Worm (Caenorhabditis elegans) whole organism, mixed stage, embryonic: ENCODE measurements around the gene gar-3.

Experiments used
- M03D4.4 ChIP-seq: sonication (generic microtip); optimal IDR thresholded peaks from 2 replicates; lab custom pipeline; 2017; ENCODE audit warnings: mild to moderate bottlenecking, missing genetic modification characterization, missing compliant biosample characterization
- bed-3 ChIP-seq: fragments of 200-800 bp; sonication (Bioruptor generic); optimal IDR thresholded peaks from 3 replicates; lab custom pipeline; 2018; ENCODE audit warnings: mild to moderate bottlenecking, missing genetic modification characterization, moderate library complexity, missing compliant biosample characterization
- blmp-1 ChIP-seq: fragments of 150-350 bp; optimal IDR thresholded peaks from 2 replicates; lab custom pipeline; 2014; ENCODE audit warnings: missing biosample characterization, missing genetic modification characterization
- ceh-39 ChIP-seq: fragments of 150-350 bp; optimal IDR thresholded peaks from 2 replicates; lab custom pipeline; 2014; ENCODE audit warnings: missing biosample characterization, missing genetic modification characterization
- ceh-43 ChIP-seq: fragments of 200-800 bp; sonication (Bioruptor generic); optimal IDR thresholded peaks from 2 replicates; lab custom pipeline; 2018; ENCODE audit warnings: mild to moderate bottlenecking, missing genetic modification characterization, moderate library complexity, missing compliant biosample characterization
- ceh-83 ChIP-seq: fragments of 200-800 bp; sonication (Bioruptor generic); optimal IDR thresholded peaks from 2 replicates; lab custom pipeline; 2018; ENCODE audit warnings: mild to moderate bottlenecking, missing genetic modification characterization, missing compliant biosample characterization
- ces-1 ChIP-seq: fragments of 150-350 bp; optimal IDR thresholded peaks from 2 replicates; lab custom pipeline; 2014; ENCODE audit warnings: missing biosample characterization, missing genetic modification reagents, missing genetic modification characterization
- cnd-1 ChIP-seq: fragments of 200-800 bp; sonication (Bioruptor generic); optimal IDR thresholded peaks from 2 replicates; lab custom pipeline; 2018; ENCODE audit warnings: mild to moderate bottlenecking, missing genetic modification characterization, missing compliant biosample characterization
- drap-1 ChIP-seq: fragments of 200-800 bp; sonication (Bioruptor generic); optimal IDR thresholded peaks from 3 replicates; lab custom pipeline; 2018; ENCODE audit warnings: mild to moderate bottlenecking, missing genetic modification characterization, missing compliant biosample characterization
- elt-1 ChIP-seq: sonication (generic microtip); optimal IDR thresholded peaks from 2 replicates; lab custom pipeline; 2017; ENCODE audit warnings: missing genetic modification characterization, mild to moderate bottlenecking, missing compliant biosample characterization, antibody characterized with exemption, moderate library complexity, borderline replicate concordance; ENCODE audit not compliant: insufficient read depth
- elt-3 ChIP-seq: fragments of 150-350 bp; optimal IDR thresholded peaks from 2 replicates; lab custom pipeline; 2014; ENCODE audit warnings: missing biosample characterization, missing genetic modification characterization
- flh-1 ChIP-seq: fragments of 200-800 bp; sonication (Bioruptor generic); optimal IDR thresholded peaks from 2 replicates; lab custom pipeline; 2018; ENCODE audit warnings: mild to moderate bottlenecking, missing genetic modification characterization, moderate library complexity, missing compliant biosample characterization
- ham-2 ChIP-seq: fragments of 200-800 bp; sonication (Bioruptor generic); optimal IDR thresholded peaks from 2 replicates; lab custom pipeline; 2018; ENCODE audit warnings: mild to moderate bottlenecking, missing genetic modification characterization, missing compliant biosample characterization
- hlh-1 ChIP-seq: fragments of 150-350 bp; optimal IDR thresholded peaks from 2 replicates; lab custom pipeline; 2014; ENCODE audit warnings: missing biosample characterization, missing genetic modification reagents, missing genetic modification characterization
- lin-13 ChIP-seq: fragments of 150-350 bp; optimal IDR thresholded peaks from 2 replicates; lab custom pipeline; 2014; ENCODE audit warnings: missing biosample characterization, missing genetic modification characterization
- lin-32 ChIP-seq: fragments of 200-800 bp; sonication (Bioruptor generic); optimal IDR thresholded peaks from 2 replicates; lab custom pipeline; 2018; ENCODE audit warnings: mild to moderate bottlenecking, missing genetic modification characterization, missing compliant biosample characterization
- lsy-2 ChIP-seq: fragments of 150-350 bp; optimal IDR thresholded peaks from 2 replicates; lab custom pipeline; 2014; ENCODE audit warnings: missing biosample characterization, missing genetic modification characterization
- mab-5 ChIP-seq: fragments of 150-350 bp; optimal IDR thresholded peaks from 2 replicates; lab custom pipeline; 2014; ENCODE audit warnings: missing biosample characterization, missing genetic modification characterization
- mep-1 ChIP-seq: fragments of 150-350 bp; optimal IDR thresholded peaks from 2 replicates; lab custom pipeline; 2017; ENCODE audit warnings: missing biosample characterization, missing genetic modification reagents, missing genetic modification characterization, inconsistent platforms
- mls-2 ChIP-seq: sonication (generic microtip); optimal IDR thresholded peaks from 2 replicates; lab custom pipeline; 2016; ENCODE audit warnings: mild to moderate bottlenecking, missing genetic modification characterization, moderate library complexity, missing compliant biosample characterization
- nhr-12 ChIP-seq: fragments of 150-350 bp; optimal IDR thresholded peaks from 2 replicates; lab custom pipeline; 2014; ENCODE audit warnings: missing biosample characterization, missing genetic modification characterization
- nhr-2 ChIP-seq: fragments of 150-350 bp; optimal IDR thresholded peaks from 2 replicates; lab custom pipeline; 2014; ENCODE audit warnings: missing biosample characterization, missing genetic modification characterization
- nhr-237 ChIP-seq: fragments of 150-350 bp; optimal IDR thresholded peaks from 2 replicates; lab custom pipeline; 2014; ENCODE audit warnings: missing biosample characterization, missing genetic modification characterization
- nhr-28 ChIP-seq: fragments of 150-350 bp; optimal IDR thresholded peaks from 2 replicates; lab custom pipeline; 2014; ENCODE audit warnings: missing biosample characterization, missing genetic modification characterization
- nhr-76 ChIP-seq: sonication (generic microtip); optimal IDR thresholded peaks from 2 replicates; lab custom pipeline; 2017; ENCODE audit warnings: missing biosample characterization, missing genetic modification characterization
- pha-4 ChIP-seq: fragments of 150-350 bp; optimal IDR thresholded peaks from 2 replicates; lab custom pipeline; 2018; ENCODE audit warnings: missing biosample characterization, missing genetic modification reagents, missing genetic modification characterization
- sem-2 ChIP-seq: fragments of 200-800 bp; sonication (Bioruptor generic); optimal IDR thresholded peaks from 2 replicates; lab custom pipeline; 2018; ENCODE audit warnings: mild to moderate bottlenecking, missing genetic modification characterization, missing compliant biosample characterization
- snpc-4 ChIP-seq: fragments of 150-350 bp; optimal IDR thresholded peaks from 2 replicates; lab custom pipeline; 2014; ENCODE audit warnings: missing biosample characterization, missing genetic modification characterization
- sptf-1 ChIP-seq: sonication (generic microtip); optimal IDR thresholded peaks from 2 replicates; lab custom pipeline; 2017; ENCODE audit warnings: mild to moderate bottlenecking, missing genetic modification characterization, moderate library complexity, missing compliant biosample characterization
- tbx-8 ChIP-seq: fragments of 200-800 bp; sonication (Bioruptor generic); optimal IDR thresholded peaks from 2 replicates; lab custom pipeline; 2018; ENCODE audit warnings: mild to moderate bottlenecking, missing genetic modification characterization, moderate library complexity, missing compliant biosample characterization
- unc-120 ChIP-seq: sonication (generic microtip); optimal IDR thresholded peaks from 2 replicates; lab custom pipeline; 2017; ENCODE audit warnings: missing genetic modification characterization, missing compliant biosample characterization; ENCODE audit not compliant: poor library complexity, severe bottlenecking
- unc-39 ChIP-seq: fragments of 150-350 bp; optimal IDR thresholded peaks from 2 replicates; lab custom pipeline; 2014; ENCODE audit warnings: missing biosample characterization, missing genetic modification characterization
- unc-62 ChIP-seq: fragments of 150-350 bp; optimal IDR thresholded peaks from 2 replicates; lab custom pipeline; 2014; ENCODE audit warnings: missing biosample characterization, missing genetic modification reagents, missing genetic modification characterization
- zip-8 ChIP-seq: fragments of 150-350 bp; optimal IDR thresholded peaks from 2 replicates; lab custom pipeline; 2014; ENCODE audit warnings: missing biosample characterization, missing genetic modification characterization
- ztf-11 ChIP-seq: fragments of 150-350 bp; optimal IDR thresholded peaks from 2 replicates; lab custom pipeline; 2014; ENCODE audit warnings: missing biosample characterization, missing genetic modification characterization

The gar-3 gene

DNA sequence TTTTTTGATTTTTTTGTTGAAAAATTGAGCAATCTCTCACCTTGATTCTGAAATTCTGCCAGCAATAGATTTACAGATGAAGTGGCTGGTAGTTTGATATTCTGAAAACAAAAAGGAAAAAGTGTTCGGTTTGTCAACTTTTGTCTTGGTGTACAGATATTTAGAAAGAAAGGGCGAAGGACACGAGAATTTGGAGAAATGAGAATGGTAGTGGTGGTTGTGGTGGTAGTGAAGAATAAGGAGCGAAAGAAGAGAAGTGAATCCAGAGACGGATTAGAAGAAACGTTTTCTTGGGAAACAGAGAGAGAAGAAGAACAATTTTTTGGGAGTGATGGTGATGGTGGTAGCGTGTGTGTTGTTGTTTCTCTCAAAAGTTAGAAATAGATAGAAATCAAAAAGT is at the start of gene gar-3:
gar-3 (minus strand) TSS at position 101 of the 400 bp plus-strand sequence.
- no peak for TF ChIP-seq mab-5 (tag; lab: Kevin White, UChicago)
- no peak for TF ChIP-seq M03D4.4
- no peak for TF ChIP-seq mep-1 (tag; lab: Kevin White, UChicago)
- no peak for TF ChIP-seq flh-1 (GFP tag; lab: Kevin White, UChicago)
- no peak for TF ChIP-seq ztf-11
- TF ChIP-seq ces-1 (GFP tag; lab: Kevin White, UChicago), result no peak
- TF ChIP-seq ceh-39 (tag; lab: Kevin White, UChicago), result no peak
- TF ChIP-seq blmp-1 (tag; lab: Kevin White, UChicago), result no peak
- no peak for TF ChIP-seq bed-3 (GFP tag; lab: Kevin White, UChicago)
- no peak for TF ChIP-seq elt-3 (tag; lab: Kevin White, UChicago)
- no peak for TF ChIP-seq pha-4 (tag; lab: Kevin White, UChicago)
- no peak for TF ChIP-seq nhr-12 (tag; lab: Kevin White, UChicago)
- TF ChIP-seq ceh-83 (GFP tag; lab: Kevin White, UChicago), result no peak
- TF ChIP-seq cnd-1 (tag; lab: Kevin White, UChicago), result no peak
- TF ChIP-seq lin-13 (tag; lab: Kevin White, UChicago), result no peak
- TF ChIP-seq snpc-4, result no peak
- no peak for TF ChIP-seq ham-2 (GFP tag; lab: Kevin White, UChicago)
- no peak for TF ChIP-seq nhr-28 (tag; lab: Kevin White, UChicago)
- no peak for TF ChIP-seq unc-62 (GFP tag; lab: Kevin White, UChicago)
- no peak for TF ChIP-seq sptf-1 (tag; lab: Kevin White, UChicago)

DNA sequence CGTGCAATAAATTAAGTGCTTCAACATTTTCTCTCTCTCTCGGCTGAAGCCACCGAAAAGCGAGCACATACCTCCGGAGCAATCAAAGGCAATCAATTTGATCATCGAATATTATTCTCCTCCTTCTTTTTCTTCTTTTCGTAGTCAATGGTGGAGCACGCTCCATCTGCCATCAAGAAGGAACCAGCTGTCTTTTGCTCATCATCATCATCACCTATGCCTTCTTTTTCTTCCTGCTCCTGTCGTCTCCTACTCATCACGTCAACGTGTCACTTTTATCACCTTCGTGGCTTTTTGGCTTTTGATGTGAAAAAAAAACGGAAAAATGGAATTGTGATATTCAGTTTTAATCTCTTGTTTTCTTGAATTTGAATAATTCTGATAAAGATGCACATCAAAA is 46.1 kb upstream of the gar-3 start:
- TF ChIP-seq nhr-76 (no peak), unc-62 (GFP tag; lab: Kevin White, UChicago) (peak; percentile 95), M03D4.4 (no peak), mep-1 (tag; lab: Kevin White, UChicago) (no peak), flh-1 (GFP tag; lab: Kevin White, UChicago) (no peak), lsy-2 (no peak), snpc-4 (no peak), ceh-43 (GFP tag; lab: Kevin White, UChicago) (no peak), unc-120 (tag; lab: Kevin White, UChicago) (peak; percentile 54), bed-3 (GFP tag; lab: Kevin White, UChicago) (no peak), tbx-8 (GFP tag; lab: Kevin White, UChicago) (no peak), hlh-1 (tag; lab: Kevin White, UChicago) (peak; percentile 80), ham-2 (GFP tag; lab: Kevin White, UChicago) (no peak), sptf-1 (tag; lab: Kevin White, UChicago) (no peak), sem-2 (GFP tag; lab: Kevin White, UChicago) (no peak)

ce11 chrV:14620835-14621234 is 41.3 kb upstream of the gar-3 start, which contains the start of gene hot-1:
Gene hot-1, plus strand, starts transcription at chrV:14621135.
- TF ChIP-seq mls-2 (tag; lab: Kevin White, UChicago), result no peak
- TF ChIP-seq, all 35 proteins: peak for 0

DNA sequence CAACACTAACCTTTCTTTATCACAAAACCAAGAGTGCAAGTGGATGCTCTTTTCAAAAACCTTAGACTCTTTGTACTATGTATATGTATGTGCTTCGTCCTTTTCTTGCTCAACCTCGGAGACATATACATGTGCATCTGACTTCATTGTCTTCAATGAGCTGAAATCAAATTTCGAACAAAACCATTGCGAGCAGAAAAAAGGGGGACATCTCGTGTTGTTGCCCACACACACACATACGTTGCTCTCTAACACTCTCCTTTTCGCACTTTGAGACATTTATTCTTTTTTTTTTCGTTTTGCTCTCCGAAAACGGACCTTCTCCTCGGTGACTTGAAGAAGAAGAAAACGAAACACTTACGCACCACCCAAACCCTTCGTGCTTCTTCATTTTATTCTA is 40.8 kb upstream of the gar-3 start:
- TF ChIP-seq nhr-237 (tag; lab: Kevin White, UChicago) (no peak), ces-1 (GFP tag; lab: Kevin White, UChicago) (peak; percentile 57), blmp-1 (tag; lab: Kevin White, UChicago) (no peak)
- TF ChIP-seq, all 35 proteins: peak for 1

ce11 chrV:14617711-14618110 is 38.2 kb upstream of the gar-3 start:
- no peak for TF ChIP-seq lin-32 (GFP tag; lab: Kevin White, UChicago)
- no peak for TF ChIP-seq snpc-4
- TF ChIP-seq nhr-76, result no peak
- no peak for TF ChIP-seq elt-1
- TF ChIP-seq zip-8, result no peak
- no peak for TF ChIP-seq drap-1 (GFP tag; lab: Kevin White, UChicago)
- no peak for TF ChIP-seq nhr-237 (tag; lab: Kevin White, UChicago)
- TF ChIP-seq nhr-2, result no peak
- TF ChIP-seq unc-39 (tag; lab: Kevin White, UChicago), result no peak
- no peak for TF ChIP-seq nhr-12 (tag; lab: Kevin White, UChicago)
- TF ChIP-seq unc-120 (tag; lab: Kevin White, UChicago), result no peak
- no peak for TF ChIP-seq tbx-8 (GFP tag; lab: Kevin White, UChicago)
- no peak for TF ChIP-seq M03D4.4
- no peak for TF ChIP-seq hlh-1 (tag; lab: Kevin White, UChicago)
- TF ChIP-seq cnd-1 (tag; lab: Kevin White, UChicago), result no peak
- TF ChIP-seq mab-5 (tag; lab: Kevin White, UChicago), result no peak
- TF ChIP-seq mls-2 (tag; lab: Kevin White, UChicago), result no peak
